Fruit fly (Drosophila melanogaster): Measurements from ENCODE around the gene Nup35.

DNA sequence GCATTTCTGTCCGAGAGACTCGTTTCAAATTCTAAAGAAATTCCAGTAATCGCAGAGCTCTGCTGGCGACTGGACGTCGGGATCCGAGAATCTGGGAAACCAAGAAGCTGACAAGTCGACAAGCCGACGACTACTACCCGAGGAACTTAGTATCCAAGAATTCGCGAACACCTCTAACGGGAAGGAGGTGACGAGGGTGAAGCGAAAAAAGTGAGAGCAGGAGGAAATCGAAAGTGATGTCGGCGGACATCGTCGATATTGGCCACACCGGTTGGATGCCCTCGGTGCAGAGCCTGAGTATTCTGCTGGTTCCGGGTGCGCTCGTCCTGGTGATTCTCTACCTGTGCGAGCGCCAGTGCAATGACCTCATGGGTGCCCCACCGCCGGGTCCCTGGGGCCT, 37.7 kb downstream of the Nup35 start, which contains the start of gene phtm:
- TF ChIP-seq CrebA (GFP tag; optimal IDR thresholded peaks at IDR 0.05; ENCODE audit: borderline replicate concordance) = no peak
- TF ChIP-seq Hr83 (GFP tag; optimal IDR thresholded peaks at IDR 0.05; ENCODE audit: poor library complexity, severe bottlenecking) = no peak
- TF ChIP-seq Myc (optimal IDR thresholded peaks at IDR 0.05) = no peak
- TF ChIP-seq h (GFP tag; optimal IDR thresholded peaks at IDR 0.05) = no peak
- no peak for TF ChIP-seq dmrt93B (GFP tag; optimal IDR thresholded peaks at IDR 0.05)
- TF ChIP-seq psq (GFP tag; optimal IDR thresholded peaks at IDR 0.05) = no peak

Data from whole organism, wandering third instar larva.